Worm (Caenorhabditis elegans): Measurements from ENCODE around the gene Y53F4B.11.
A peak's percentile ranks its signal among the peaks of the same experiment; 100 is the strongest.

Gene Y53F4B.11

DNA sequence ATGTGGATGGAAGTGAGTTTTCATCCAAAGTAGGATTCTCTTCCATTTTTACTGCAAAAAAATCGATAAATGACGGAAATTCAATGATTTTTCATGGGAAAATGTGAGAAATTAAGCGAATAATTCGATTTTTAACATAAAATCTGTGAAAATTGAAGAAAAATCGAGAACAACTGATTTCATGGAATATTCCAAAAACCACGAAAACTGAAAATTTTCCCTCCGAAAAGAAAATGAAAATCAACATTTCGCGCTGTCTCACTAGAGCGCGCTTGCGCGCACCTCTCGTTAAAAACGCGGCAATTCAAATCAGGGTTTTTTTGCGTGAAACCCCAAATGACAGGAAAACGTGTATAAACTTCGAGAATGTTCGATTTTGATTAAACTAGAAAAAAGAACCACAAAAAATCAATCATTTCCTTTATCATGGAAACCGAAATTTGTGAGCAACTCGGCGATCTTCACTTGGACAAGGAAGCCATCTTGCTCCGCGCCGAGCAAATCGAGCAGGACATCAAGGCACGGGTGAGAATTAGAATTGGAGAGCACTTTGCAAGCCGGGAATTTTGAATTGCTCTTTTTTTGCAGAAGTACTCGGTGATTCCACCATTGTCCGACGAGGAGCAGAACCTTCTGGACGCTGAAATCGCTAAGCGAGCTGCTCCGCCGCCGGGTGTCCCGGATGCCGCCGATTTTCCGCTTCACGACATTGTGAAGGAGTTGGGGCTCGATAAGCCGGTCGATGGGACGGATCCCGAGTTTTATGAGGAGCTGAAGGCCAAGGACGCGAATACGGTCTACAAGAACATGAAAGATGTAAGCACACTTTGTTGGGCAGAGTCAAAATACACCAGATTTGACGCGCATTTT, at the start of gene Y53F4B.11, which contains the start of gene Y53F4B.9 (continued):
- TF ChIP-seq C34B4.2 (tag; optimal IDR thresholded peaks at IDR 0.05) (no peak), alr-1 (tag; optimal IDR thresholded peaks at IDR 0.05; ENCODE audit: borderline replicate concordance) (no peak), sup-37 (GFP tag; optimal IDR thresholded peaks at IDR 0.05) (no peak), nhr-84 (tag; optimal IDR thresholded peaks at IDR 0.05) (no peak), unc-30 (tag; optimal IDR thresholded peaks at IDR 0.05) (no peak), zip-4 (GFP tag; optimal IDR thresholded peaks at IDR 0.05) (peak; percentile 42), ceh-63 (GFP tag; optimal IDR thresholded peaks at IDR 0.05) (peak; percentile 42), hlh-17 (GFP tag; optimal IDR thresholded peaks at IDR 0.05; ENCODE audit: borderline replicate concordance) (no peak), ceh-90 (tag; optimal IDR thresholded peaks at IDR 0.05) (no peak), skn-1 (tag; optimal IDR thresholded peaks at IDR 0.05) (peak; percentile 68), egl-27 (tag; optimal IDR thresholded peaks at IDR 0.05) (no peak), isw-1 (GFP tag; IDR thresholded peaks at IDR 0.05) (peak; percentile 81), tlp-1 (tag; optimal IDR thresholded peaks at IDR 0.05) (no peak), nhr-28 (tag; optimal IDR thresholded peaks at IDR 0.05) (no peak), C16A3.4 (tag; optimal IDR thresholded peaks at IDR 0.05) (peak; percentile 87), nhr-85 (tag) (peak; percentile 39), sox-4 (tag; optimal IDR thresholded peaks at IDR 0.05) (peak; percentile 23), mep-1 (tag; optimal IDR thresholded peaks at IDR 0.05) (peak; percentile 71), snu-23 (GFP tag; optimal IDR thresholded peaks at IDR 0.05) (peak; percentile 85), ztf-11 (tag; optimal IDR thresholded peaks at IDR 0.05) (peak in 1 of 2 experiments; percentile 4), fkh-10 (GFP tag; optimal IDR thresholded peaks at IDR 0.05) (peak; percentile 60), ceh-88 (GFP tag; IDR thresholded peaks at IDR 0.05) (peak; percentile 50; the same call in 1 of the 2 replicates), Y116A8C.19 (tag; optimal IDR thresholded peaks at IDR 0.05; ENCODE audit: borderline replicate concordance) (no peak), ces-1 (GFP tag; optimal IDR thresholded peaks at IDR 0.05) (no peak), hlh-4 (tag; optimal IDR thresholded peaks at IDR 0.05) (no peak), lin-39 (tag; optimal IDR thresholded peaks at IDR 0.05) (peak; percentile 25), nhr-20 (tag; optimal IDR thresholded peaks at IDR 0.05) (peak; percentile 75), irx-1 (tag; optimal IDR thresholded peaks at IDR 0.05) (peak; percentile 58), sptf-1 (tag; optimal IDR thresholded peaks at IDR 0.05) (no peak), mab-9 (GFP tag; IDR thresholded peaks at IDR 0.05) (peak; percentile 56; the same call in 1 of the 2 replicates), dpl-1 (GFP tag; optimal IDR thresholded peaks at IDR 0.05) (peak; percentile 99 to 100 (median 99)), snpc-4 (tag; optimal IDR thresholded peaks at IDR 0.05) (peak; percentile 88)

DNA sequence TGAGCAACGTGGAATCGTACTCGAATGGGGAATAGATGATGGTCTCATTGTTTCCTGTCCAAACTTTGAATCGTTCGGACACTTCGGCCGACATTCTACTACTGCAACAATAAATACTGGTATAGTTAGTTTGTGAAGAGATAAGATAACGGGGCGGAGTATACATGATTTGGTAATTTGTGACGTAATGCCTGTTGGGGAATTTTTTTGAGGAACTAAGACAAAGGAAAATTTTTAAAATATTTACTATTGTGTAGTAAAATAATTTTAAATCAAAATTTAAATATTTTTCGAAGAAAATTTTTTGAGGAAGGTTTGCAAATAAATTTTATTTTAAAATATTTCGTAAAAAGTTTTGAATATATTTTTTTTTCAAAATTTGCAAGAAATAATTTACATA, 46.5 kb upstream of the Y53F4B.11 start, which contains the start of gene elo-9:
Gene elo-9 (minus strand): TSS at position 101 of the 400 bp plus-strand sequence.
- TF ChIP-seq vab-15 (tag; optimal IDR thresholded peaks at IDR 0.05) (no peak), mep-1 (tag; optimal IDR thresholded peaks at IDR 0.05) (no peak), lin-14 (GFP tag; optimal IDR thresholded peaks at IDR 0.05) (no peak), unc-130 (tag; optimal IDR thresholded peaks at IDR 0.05) (no peak), zip-4 (GFP tag; optimal IDR thresholded peaks at IDR 0.05) (no peak), nhr-85 (tag) (no peak), ces-1 (GFP tag; optimal IDR thresholded peaks at IDR 0.05) (no peak), swsn-7 (tag; optimal IDR thresholded peaks at IDR 0.05) (no peak), ceh-63 (GFP tag; optimal IDR thresholded peaks at IDR 0.05) (no peak), fkh-8 (tag; optimal IDR thresholded peaks at IDR 0.05) (no peak)

ce11 chrII:14964877-14965276, 45.7 kb upstream of the Y53F4B.11 start:
- TF ChIP-seq elt-2 (tag; optimal IDR thresholded peaks at IDR 0.05) (peak; percentile 7), efl-1 (optimal IDR thresholded peaks at IDR 0.05) (no peak), efl-1 (GFP tag; optimal IDR thresholded peaks at IDR 0.05 in 1 of 2) (peak in 1 of 2 experiments; percentile 83), pqm-1 (tag; optimal IDR thresholded peaks at IDR 0.05) (peak; percentile 35), ceh-63 (GFP tag; optimal IDR thresholded peaks at IDR 0.05) (no peak)

Measured in whole organism, L1 larva.